Worm (Caenorhabditis elegans) whole organism, mixed stage, embryonic: Measurements from ENCODE around the gene pap-2.

Source experiments
- M03D4.4 ChIP-seq: sonication (generic microtip); optimal IDR thresholded peaks from 2 replicates; lab custom pipeline; 2017; ENCODE audit warnings: mild to moderate bottlenecking, missing genetic modification characterization, missing compliant biosample characterization
- bed-3 ChIP-seq: fragments of 200-800 bp; sonication (Bioruptor generic); optimal IDR thresholded peaks from 3 replicates; lab custom pipeline; 2018; ENCODE audit warnings: mild to moderate bottlenecking, missing genetic modification characterization, moderate library complexity, missing compliant biosample characterization
- blmp-1 ChIP-seq: fragments of 150-350 bp; optimal IDR thresholded peaks from 2 replicates; lab custom pipeline; 2014; ENCODE audit warnings: missing biosample characterization, missing genetic modification characterization
- ceh-43 ChIP-seq: fragments of 200-800 bp; sonication (Bioruptor generic); optimal IDR thresholded peaks from 2 replicates; lab custom pipeline; 2018; ENCODE audit warnings: mild to moderate bottlenecking, missing genetic modification characterization, moderate library complexity, missing compliant biosample characterization
- ceh-83 ChIP-seq: fragments of 200-800 bp; sonication (Bioruptor generic); optimal IDR thresholded peaks from 2 replicates; lab custom pipeline; 2018; ENCODE audit warnings: mild to moderate bottlenecking, missing genetic modification characterization, missing compliant biosample characterization
- ces-1 ChIP-seq: fragments of 150-350 bp; optimal IDR thresholded peaks from 2 replicates; lab custom pipeline; 2014; ENCODE audit warnings: missing biosample characterization, missing genetic modification reagents, missing genetic modification characterization
- cnd-1 ChIP-seq: fragments of 200-800 bp; sonication (Bioruptor generic); optimal IDR thresholded peaks from 2 replicates; lab custom pipeline; 2018; ENCODE audit warnings: mild to moderate bottlenecking, missing genetic modification characterization, missing compliant biosample characterization
- drap-1 ChIP-seq: fragments of 200-800 bp; sonication (Bioruptor generic); optimal IDR thresholded peaks from 3 replicates; lab custom pipeline; 2018; ENCODE audit warnings: mild to moderate bottlenecking, missing genetic modification characterization, missing compliant biosample characterization
- elt-3 ChIP-seq: fragments of 150-350 bp; optimal IDR thresholded peaks from 2 replicates; lab custom pipeline; 2014; ENCODE audit warnings: missing biosample characterization, missing genetic modification characterization
- flh-1 ChIP-seq: fragments of 200-800 bp; sonication (Bioruptor generic); optimal IDR thresholded peaks from 2 replicates; lab custom pipeline; 2018; ENCODE audit warnings: mild to moderate bottlenecking, missing genetic modification characterization, moderate library complexity, missing compliant biosample characterization
- ham-2 ChIP-seq: fragments of 200-800 bp; sonication (Bioruptor generic); optimal IDR thresholded peaks from 2 replicates; lab custom pipeline; 2018; ENCODE audit warnings: mild to moderate bottlenecking, missing genetic modification characterization, missing compliant biosample characterization
- hlh-1 ChIP-seq: fragments of 150-350 bp; optimal IDR thresholded peaks from 2 replicates; lab custom pipeline; 2014; ENCODE audit warnings: missing biosample characterization, missing genetic modification reagents, missing genetic modification characterization
- lin-13 ChIP-seq: fragments of 150-350 bp; optimal IDR thresholded peaks from 2 replicates; lab custom pipeline; 2014; ENCODE audit warnings: missing biosample characterization, missing genetic modification characterization
- lin-32 ChIP-seq: fragments of 200-800 bp; sonication (Bioruptor generic); optimal IDR thresholded peaks from 2 replicates; lab custom pipeline; 2018; ENCODE audit warnings: mild to moderate bottlenecking, missing genetic modification characterization, missing compliant biosample characterization
- lsy-2 ChIP-seq: fragments of 150-350 bp; optimal IDR thresholded peaks from 2 replicates; lab custom pipeline; 2014; ENCODE audit warnings: missing biosample characterization, missing genetic modification characterization
- mab-5 ChIP-seq: fragments of 150-350 bp; optimal IDR thresholded peaks from 2 replicates; lab custom pipeline; 2014; ENCODE audit warnings: missing biosample characterization, missing genetic modification characterization
- mep-1 ChIP-seq: fragments of 150-350 bp; optimal IDR thresholded peaks from 2 replicates; lab custom pipeline; 2017; ENCODE audit warnings: missing biosample characterization, missing genetic modification reagents, missing genetic modification characterization, inconsistent platforms
- nhr-12 ChIP-seq: fragments of 150-350 bp; optimal IDR thresholded peaks from 2 replicates; lab custom pipeline; 2014; ENCODE audit warnings: missing biosample characterization, missing genetic modification characterization
- nhr-2 ChIP-seq: fragments of 150-350 bp; optimal IDR thresholded peaks from 2 replicates; lab custom pipeline; 2014; ENCODE audit warnings: missing biosample characterization, missing genetic modification characterization
- nhr-237 ChIP-seq: fragments of 150-350 bp; optimal IDR thresholded peaks from 2 replicates; lab custom pipeline; 2014; ENCODE audit warnings: missing biosample characterization, missing genetic modification characterization
- nhr-28 ChIP-seq: fragments of 150-350 bp; optimal IDR thresholded peaks from 2 replicates; lab custom pipeline; 2014; ENCODE audit warnings: missing biosample characterization, missing genetic modification characterization
- nhr-76 ChIP-seq: sonication (generic microtip); optimal IDR thresholded peaks from 2 replicates; lab custom pipeline; 2017; ENCODE audit warnings: missing biosample characterization, missing genetic modification characterization
- pha-4 ChIP-seq: fragments of 150-350 bp; optimal IDR thresholded peaks from 2 replicates; lab custom pipeline; 2018; ENCODE audit warnings: missing biosample characterization, missing genetic modification reagents, missing genetic modification characterization
- sem-2 ChIP-seq: fragments of 200-800 bp; sonication (Bioruptor generic); optimal IDR thresholded peaks from 2 replicates; lab custom pipeline; 2018; ENCODE audit warnings: mild to moderate bottlenecking, missing genetic modification characterization, missing compliant biosample characterization
- snpc-4 ChIP-seq: fragments of 150-350 bp; optimal IDR thresholded peaks from 2 replicates; lab custom pipeline; 2014; ENCODE audit warnings: missing biosample characterization, missing genetic modification characterization
- sptf-1 ChIP-seq: sonication (generic microtip); optimal IDR thresholded peaks from 2 replicates; lab custom pipeline; 2017; ENCODE audit warnings: mild to moderate bottlenecking, missing genetic modification characterization, moderate library complexity, missing compliant biosample characterization
- tbx-8 ChIP-seq: fragments of 200-800 bp; sonication (Bioruptor generic); optimal IDR thresholded peaks from 2 replicates; lab custom pipeline; 2018; ENCODE audit warnings: mild to moderate bottlenecking, missing genetic modification characterization, moderate library complexity, missing compliant biosample characterization
- unc-120 ChIP-seq: sonication (generic microtip); optimal IDR thresholded peaks from 2 replicates; lab custom pipeline; 2017; ENCODE audit warnings: missing genetic modification characterization, missing compliant biosample characterization; ENCODE audit not compliant: poor library complexity, severe bottlenecking
- unc-39 ChIP-seq: fragments of 150-350 bp; optimal IDR thresholded peaks from 2 replicates; lab custom pipeline; 2014; ENCODE audit warnings: missing biosample characterization, missing genetic modification characterization
- unc-62 ChIP-seq: fragments of 150-350 bp; optimal IDR thresholded peaks from 2 replicates; lab custom pipeline; 2014; ENCODE audit warnings: missing biosample characterization, missing genetic modification reagents, missing genetic modification characterization
- zip-8 ChIP-seq: fragments of 150-350 bp; optimal IDR thresholded peaks from 2 replicates; lab custom pipeline; 2014; ENCODE audit warnings: missing biosample characterization, missing genetic modification characterization
- ztf-11 ChIP-seq: fragments of 150-350 bp; optimal IDR thresholded peaks from 2 replicates; lab custom pipeline; 2014; ENCODE audit warnings: missing biosample characterization, missing genetic modification characterization

pap-2 gene

ce11 chrII:9602566-9602965 is 6.6 kb downstream of the pap-2 start:
- TF ChIP-seq nhr-2 (tag; lab: Kevin White, UChicago) (no peak), ceh-43 (no peak), ham-2 (GFP tag; lab: Kevin White, UChicago) (no peak), sem-2 (GFP tag; lab: Kevin White, UChicago) (no peak), lin-13 (no peak), drap-1 (GFP tag; lab: Kevin White, UChicago) (no peak)

DNA sequence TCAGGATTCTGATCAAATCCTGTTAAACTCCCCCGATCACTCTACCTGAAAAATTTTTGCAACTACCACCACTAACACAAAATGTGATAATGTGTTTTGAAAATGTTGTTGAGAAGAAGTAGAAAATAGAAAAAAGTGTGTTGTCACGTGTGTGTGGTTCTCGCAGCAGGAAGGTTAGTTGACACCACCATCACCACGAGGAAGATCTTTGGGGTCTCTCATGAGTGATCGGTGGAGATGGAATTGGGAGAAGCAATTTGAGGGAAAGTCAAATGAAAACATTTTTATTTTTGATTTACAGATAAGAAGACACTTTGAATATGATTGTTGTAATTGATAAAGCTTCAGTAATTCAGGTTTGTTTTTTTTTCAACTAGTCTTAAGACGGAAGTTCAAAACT is 7.5 kb downstream of the pap-2 start:
- no peak for TF ChIP-seq ceh-83
- no peak for TF ChIP-seq nhr-237 (tag; lab: Kevin White, UChicago)
- no peak for TF ChIP-seq snpc-4 (tag; lab: Kevin White, UChicago)
- no peak for TF ChIP-seq sem-2 (GFP tag; lab: Kevin White, UChicago)

- TF ChIP-seq unc-120 (tag; lab: Kevin White, UChicago) (peak; percentile 5), lin-32 (no peak)
Observed at ce11 chrII:9601069-9601468, 8.1 kb downstream of the pap-2 start.

- TF ChIP-seq snpc-4 (tag; lab: Kevin White, UChicago) (no peak), ces-1 (GFP tag; lab: Kevin White, UChicago) (no peak), blmp-1 (tag; lab: Kevin White, UChicago) (no peak), ceh-83 (no peak), hlh-1 (tag; lab: Kevin White, UChicago) (no peak), nhr-28 (tag; lab: Kevin White, UChicago) (no peak)
Observed at ce11 chrII:9600022-9600722, 9.0 kb downstream of the pap-2 start.

DNA sequence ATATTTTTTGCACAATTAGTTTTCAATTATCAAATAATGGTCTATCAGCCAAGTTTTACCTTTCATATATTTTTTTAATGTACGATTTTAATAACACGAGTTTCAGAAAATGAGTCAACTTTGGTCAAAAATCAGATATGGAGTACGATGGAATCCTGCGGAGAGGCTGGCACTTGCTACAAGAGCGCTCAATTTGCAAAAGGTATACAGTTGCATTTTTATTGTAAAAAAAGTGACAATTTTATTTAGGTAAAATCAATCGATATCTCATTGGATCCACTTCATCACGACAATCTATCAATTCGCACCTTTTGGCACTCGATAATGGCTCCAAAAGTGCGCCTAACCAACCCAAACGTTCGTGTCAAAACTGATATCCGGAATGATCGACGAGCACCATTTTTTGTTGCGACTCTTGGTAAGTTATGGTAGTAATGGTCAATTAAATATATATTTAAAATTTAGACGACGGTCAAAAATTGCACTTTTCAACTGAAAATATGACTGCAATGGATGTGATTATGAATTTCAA is 11.6 kb downstream of the pap-2 start, which contains the start of gene mrpl-53:
TSS of gene mrpl-53 (plus strand) at position 107 of the 532 bp plus-strand sequence.
- TF ChIP-seq snpc-4 (tag; lab: Kevin White, UChicago) (no peak), lsy-2 (tag; lab: Kevin White, UChicago) (no peak), cnd-1 (tag; lab: Kevin White, UChicago) (no peak), sptf-1 (tag; lab: Kevin White, UChicago) (no peak), nhr-237 (tag; lab: Kevin White, UChicago) (no peak), unc-62 (no peak), bed-3 (GFP tag; lab: Kevin White, UChicago) (no peak), mep-1 (tag; lab: Kevin White, UChicago) (no peak), elt-3 (tag; lab: Kevin White, UChicago) (no peak), M03D4.4 (tag; lab: Kevin White, UChicago) (no peak), zip-8 (tag; lab: Kevin White, UChicago) (no peak), hlh-1 (tag; lab: Kevin White, UChicago) (no peak), flh-1 (GFP tag; lab: Kevin White, UChicago) (no peak), ceh-83 (no peak), mab-5 (tag; lab: Kevin White, UChicago) (no peak), ces-1 (GFP tag; lab: Kevin White, UChicago) (no peak), pha-4 (tag; lab: Kevin White, UChicago) (no peak)

- no peak for TF ChIP-seq nhr-76
Observed at ce11 chrII:9596401-9596800, 12.8 kb downstream of the pap-2 start, which contains the start of gene E02H1.6. Gene E02H1.6, plus strand, starts transcription at chrII:9596701.

DNA sequence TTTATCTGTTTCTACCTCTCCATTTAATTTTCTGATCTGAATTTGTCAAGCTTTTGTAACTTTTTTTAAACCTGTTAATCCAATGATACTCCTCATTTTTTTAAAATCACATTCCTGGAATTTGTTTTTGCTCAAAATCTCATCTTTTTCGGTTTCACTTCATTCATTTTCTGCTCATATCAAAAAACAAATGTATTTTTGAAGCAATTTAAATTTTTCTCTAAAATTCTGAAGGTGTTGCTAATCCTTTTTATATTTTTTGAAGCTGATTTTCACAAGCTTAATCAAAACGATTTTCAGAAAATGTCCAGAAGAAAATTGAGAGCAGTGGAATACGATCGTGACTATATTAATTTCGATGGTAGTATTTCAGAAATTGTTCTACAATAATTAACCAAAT is 14.3 kb downstream of the pap-2 start, which contains the start of gene E02H1.5:
TSS of gene E02H1.5 (plus strand) at position 301 of the 400 bp plus-strand sequence.
- TF ChIP-seq nhr-2 (tag; lab: Kevin White, UChicago) (no peak), ces-1 (GFP tag; lab: Kevin White, UChicago) (no peak), ceh-83 (no peak), unc-120 (tag; lab: Kevin White, UChicago) (no peak), unc-62 (no peak), nhr-12 (tag; lab: Kevin White, UChicago) (no peak), mep-1 (tag; lab: Kevin White, UChicago) (no peak), snpc-4 (tag; lab: Kevin White, UChicago) (no peak), ztf-11 (tag; lab: Kevin White, UChicago) (no peak), nhr-76 (no peak), nhr-237 (tag; lab: Kevin White, UChicago) (no peak), lin-13 (no peak), ceh-43 (no peak), lsy-2 (tag; lab: Kevin White, UChicago) (no peak), unc-39 (tag; lab: Kevin White, UChicago) (no peak), mab-5 (tag; lab: Kevin White, UChicago) (no peak), bed-3 (GFP tag; lab: Kevin White, UChicago) (no peak), tbx-8 (no peak), flh-1 (GFP tag; lab: Kevin White, UChicago) (no peak)
